Worm (Caenorhabditis elegans) whole organism, early embryonic: ENCODE results near the gene aps-1.

Experiments
- F13C5.2 ChIP-seq: sonication (generic microtip); optimal IDR thresholded peaks from 2 replicates; lab custom pipeline; 2017; ENCODE audit warnings: mild to moderate bottlenecking, missing genetic modification characterization, inconsistent platforms, missing compliant biosample characterization
- ama-1 ChIP-seq: fragments of 150-350 bp; optimal IDR thresholded peaks from 2 replicates; lab custom pipeline; 2014
- ets-7 ChIP-seq: sonication (generic microtip); optimal IDR thresholded peaks from 2 replicates; lab custom pipeline; 2016; ENCODE audit warnings: missing genotype, missing genetic modification characterization, missing compliant biosample characterization
- flt-1 ChIP-seq: fragments of 200-800 bp; sonication (Bioruptor generic); IDR thresholded peaks from 2 replicates; pipeline ENCODE4 v1.3.6; 2022; ENCODE audit warnings: missing genetic modification characterization, missing compliant biosample characterization

ce11 chrV:6051159-6051558 lies 33.4 kb downstream of the aps-1 start, which contains the start of gene jamp-1:
- TF ChIP-seq ama-1 (lab: Kevin White, UChicago): no peak
- TF ChIP-seq flt-1 (GFP tag; lab: Robert Waterston, UW): no peak
- no peak for TF ChIP-seq F13C5.2 (tag; lab: Kevin White, UChicago)
- no peak for TF ChIP-seq ets-7 (tag; lab: Kevin White, UChicago)
